Worm (Caenorhabditis elegans): ENCODE results near the gene T07E3.4.
A peak's percentile ranks its signal among the peaks of the same experiment; 100 is the strongest.

T07E3.4 gene

ce11 chrIII:6914840-6915239 lies 17.0 kb downstream of the T07E3.4 start:
- TF ChIP-seq hlh-13 (GFP tag; optimal IDR thresholded peaks at IDR 0.05) (no peak), unc-42 (tag; optimal IDR thresholded peaks at IDR 0.05) (peak; percentile 69)

- TF ChIP-seq ahr-1 (tag; optimal IDR thresholded peaks at IDR 0.05) (no peak), ceh-19 (GFP tag; optimal IDR thresholded peaks at IDR 0.05) (no peak), unc-55 (GFP tag; optimal IDR thresholded peaks at IDR 0.05) (peak; percentile 42), ceh-2 (tag; optimal IDR thresholded peaks at IDR 0.05) (no peak), unc-86 (tag; optimal IDR thresholded peaks at IDR 0.05) (no peak), dve-1 (tag; optimal IDR thresholded peaks at IDR 0.05) (no peak), ceh-48 (tag; optimal IDR thresholded peaks at IDR 0.05) (peak; percentile 45), ceh-18 (tag; optimal IDR thresholded peaks at IDR 0.05) (no peak), rnt-1 (tag; optimal IDR thresholded peaks at IDR 0.05) (no peak), nfya-1 (tag; optimal IDR thresholded peaks at IDR 0.05) (no peak), Y22D7AL.16 (tag; optimal IDR thresholded peaks at IDR 0.05) (no peak), lin-11 (tag; optimal IDR thresholded peaks at IDR 0.05) (no peak), ceh-31 (tag; optimal IDR thresholded peaks at IDR 0.05) (no peak)
Measured at ce11 chrIII:6928725-6929124, 30.9 kb downstream of the T07E3.4 start, which contains the start of gene flap-1. Gene flap-1 (minus strand): TSS chrIII:6928825.

- no peak for TF ChIP-seq rnt-1 (tag; optimal IDR thresholded peaks at IDR 0.05)
- TF ChIP-seq hlh-15 (tag; optimal IDR thresholded peaks at IDR 0.05): no peak
- no peak for TF ChIP-seq tbx-7 (tag; optimal IDR thresholded peaks at IDR 0.05)
- no peak for TF ChIP-seq ceh-24 (tag; optimal IDR thresholded peaks at IDR 0.05)
- TF ChIP-seq ceh-14 (tag; optimal IDR thresholded peaks at IDR 0.05): no peak
- TF ChIP-seq ceh-9 (tag; optimal IDR thresholded peaks at IDR 0.05): no peak
- TF ChIP-seq nhr-11 (tag; optimal IDR thresholded peaks at IDR 0.05): no peak
- TF ChIP-seq K02D7.2 (tag; optimal IDR thresholded peaks at IDR 0.05): no peak
- no peak for TF ChIP-seq Y22D7AL.16 (tag; optimal IDR thresholded peaks at IDR 0.05)
- TF ChIP-seq unc-55 (GFP tag; optimal IDR thresholded peaks at IDR 0.05): no peak
- TF ChIP-seq nfya-1 (tag; optimal IDR thresholded peaks at IDR 0.05): no peak
- no peak for TF ChIP-seq ceh-30 (tag; optimal IDR thresholded peaks at IDR 0.05)
- TF ChIP-seq K09A11.1 (tag; optimal IDR thresholded peaks at IDR 0.05; ENCODE audit: insufficient read depth): no peak
- no peak for TF ChIP-seq ttx-3 (tag; optimal IDR thresholded peaks at IDR 0.05)
- TF ChIP-seq dmd-4 (tag; optimal IDR thresholded peaks at IDR 0.05; ENCODE audit: borderline replicate concordance): no peak
- no peak for TF ChIP-seq pat-9 (tag; optimal IDR thresholded peaks at IDR 0.05)
- no peak for TF ChIP-seq lin-11 (tag; optimal IDR thresholded peaks at IDR 0.05)
- no peak for TF ChIP-seq fkh-10 (GFP tag; optimal IDR thresholded peaks at IDR 0.05)
Measured at ce11 chrIII:6929558-6930167, 31.8 kb downstream of the T07E3.4 start, which contains the start of gene inf-1. Gene inf-1 (plus strand): TSS chrIII:6930134.

ce11 chrIII:6931896-6932295 lies 34.1 kb downstream of the T07E3.4 start, which contains the start of gene byn-1:
Gene byn-1 (plus strand): TSS chrIII:6932001.
- TF ChIP-seq unc-3 (GFP tag; conservative IDR thresholded peaks at IDR 0.05) (no peak), unc-3 (tag; optimal IDR thresholded peaks at IDR 0.05) (no peak), ceh-19 (GFP tag; optimal IDR thresholded peaks at IDR 0.05) (no peak), ceh-30 (tag; optimal IDR thresholded peaks at IDR 0.05) (no peak), ceh-31 (tag; optimal IDR thresholded peaks at IDR 0.05) (no peak), npax-4 (tag; optimal IDR thresholded peaks at IDR 0.05) (no peak), ceh-22 (tag; optimal IDR thresholded peaks at IDR 0.05) (no peak), lim-6 (tag; optimal IDR thresholded peaks at IDR 0.05) (no peak), ceh-45 (GFP tag; IDR thresholded peaks at IDR 0.05) (no peak), hlh-13 (GFP tag; optimal IDR thresholded peaks at IDR 0.05) (no peak), dmd-4 (tag; optimal IDR thresholded peaks at IDR 0.05; ENCODE audit: borderline replicate concordance) (no peak), K09A11.1 (tag; optimal IDR thresholded peaks at IDR 0.05; ENCODE audit: insufficient read depth) (no peak), elt-2 (tag; optimal IDR thresholded peaks at IDR 0.05) (no peak), unc-55 (GFP tag; optimal IDR thresholded peaks at IDR 0.05) (no peak), sox-2 (GFP tag; IDR thresholded peaks at IDR 0.05) (no peak), nhr-232 (tag; optimal IDR thresholded peaks at IDR 0.05) (no peak), odd-2 (tag; optimal IDR thresholded peaks at IDR 0.05) (no peak), tbx-2 (tag; optimal IDR thresholded peaks at IDR 0.05) (no peak)

Measured in whole organism, late embryonic.